Worm (Caenorhabditis elegans) whole organism, L2 larva: ENCODE measurements around the gene fmo-4.

Experiments used
- C34F6.9 ChIP-seq: fragments of 150-350 bp; optimal IDR thresholded peaks from 2 replicates; lab custom pipeline; 2014; ENCODE audit warnings: missing biosample characterization, missing genetic modification characterization
- F13H6.1 ChIP-seq: sonication (generic microtip); optimal IDR thresholded peaks from 2 replicates; lab custom pipeline; 2016; ENCODE audit warnings: missing genetic modification characterization, missing compliant biosample characterization
- R02D3.7 ChIP-seq: fragments of 150-350 bp; optimal IDR thresholded peaks from 2 replicates; lab custom pipeline; 2014; ENCODE audit warnings: missing biosample characterization, missing genetic modification characterization
- Y55F3AM.14 ChIP-seq: fragments of 200-800 bp; sonication (Bioruptor generic); optimal IDR thresholded peaks from 2 replicates; lab custom pipeline; 2018; ENCODE audit warnings: mild to moderate bottlenecking, missing genetic modification characterization, missing compliant biosample characterization
- ZK546.5 ChIP-seq: sonication (generic microtip); optimal IDR thresholded peaks from 2 replicates; lab custom pipeline; 2017; ENCODE audit warnings: missing biosample characterization, missing genetic modification characterization
- alr-1 ChIP-seq: fragments of 150-350 bp; optimal IDR thresholded peaks from 2 replicates; lab custom pipeline; 2014; ENCODE audit warnings: missing biosample characterization, missing genetic modification characterization
- aly-2 ChIP-seq: fragments of 150-350 bp; optimal IDR thresholded peaks from 2 replicates; lab custom pipeline; 2014; ENCODE audit warnings: missing biosample characterization, missing genetic modification characterization
- ama-1 ChIP-seq: fragments of 150-350 bp; optimal IDR thresholded peaks from 2 replicates; lab custom pipeline; 2018; ENCODE audit warnings: inconsistent platforms
- blmp-1 ChIP-seq: sonication (generic microtip); optimal IDR thresholded peaks from 2 replicates; lab custom pipeline; 2017; ENCODE audit warnings: missing genetic modification characterization, mild to moderate bottlenecking, missing compliant biosample characterization, antibody characterized with exemption, moderate library complexity; ENCODE audit not compliant: insufficient read depth
- ceh-16 ChIP-seq: fragments of 150-350 bp; optimal IDR thresholded peaks from 2 replicates; lab custom pipeline; 2014; ENCODE audit warnings: missing biosample characterization, missing genetic modification characterization
- ceh-82 ChIP-seq: fragments of 150-350 bp; optimal IDR thresholded peaks from 2 replicates; lab custom pipeline; 2014; ENCODE audit warnings: missing biosample characterization, missing genetic modification characterization
- crh-2 ChIP-seq: sonication (generic microtip); optimal IDR thresholded peaks from 2 replicates; lab custom pipeline; 2017; ENCODE audit warnings: missing biosample characterization, missing genetic modification characterization
- dmd-4 ChIP-seq: sonication (generic microtip); optimal IDR thresholded peaks from 2 replicates; lab custom pipeline; 2017; ENCODE audit warnings: missing biosample characterization, missing genetic modification characterization
- egl-27 ChIP-seq: sonication (generic microtip); optimal IDR thresholded peaks from 3 replicates; lab custom pipeline; 2017; ENCODE audit warnings: missing biosample characterization, missing genetic modification reagents, missing genetic modification characterization
- elt-1 ChIP-seq: fragments of 150-350 bp; optimal IDR thresholded peaks from 2 replicates; lab custom pipeline; 2014; ENCODE audit warnings: missing biosample characterization, missing genetic modification characterization
- elt-3 ChIP-seq: sonication (generic microtip); optimal IDR thresholded peaks from 2 replicates; lab custom pipeline; 2017; ENCODE audit warnings: missing biosample characterization, missing genetic modification characterization
- fos-1 ChIP-seq: fragments of 150-350 bp; optimal IDR thresholded peaks from 2 replicates; lab custom pipeline; 2014; ENCODE audit warnings: missing biosample characterization, missing genetic modification characterization
- lin-11 ChIP-seq: fragments of 150-350 bp; sonication (generic microtip); optimal IDR thresholded peaks from 2 replicates; lab custom pipeline; 2014; ENCODE audit warnings: missing biosample characterization, missing genetic modification characterization, inconsistent platforms, mixed read lengths
- lin-13 ChIP-seq: fragments of 150-350 bp; optimal IDR thresholded peaks from 2 replicates; lab custom pipeline; 2014; ENCODE audit warnings: missing biosample characterization, missing genetic modification reagents, missing genetic modification characterization
- lin-39 ChIP-seq: fragments of 150-350 bp; optimal IDR thresholded peaks from 2 replicates; lab custom pipeline; 2014; ENCODE audit warnings: missing biosample characterization, missing genetic modification reagents, missing genetic modification characterization
- lsy-2 ChIP-seq, 2 experiments: fragments of 150-350 bp in 1 of 2; sonication (generic microtip) in 1 of 2; optimal IDR thresholded peaks; 2 replicates each; lab custom pipeline; 2014 to 2017; ENCODE audit warnings: missing biosample characterization in 2 of 2, missing genetic modification characterization in 2 of 2
- mab-5 ChIP-seq: fragments of 150-350 bp; optimal IDR thresholded peaks from 2 replicates; lab custom pipeline; 2014; ENCODE audit warnings: missing biosample characterization, missing genetic modification characterization
- mbf-1 ChIP-seq: sonication (generic microtip); optimal IDR thresholded peaks from 2 replicates; lab custom pipeline; 2017; ENCODE audit warnings: missing biosample characterization, missing genetic modification characterization
- mdl-1 ChIP-seq, 2 experiments: fragments of 150-350 bp in 1 of 2; sonication (generic microtip) in 1 of 2; optimal IDR thresholded peaks; 2 replicates each; lab custom pipeline; 2017; ENCODE audit warnings: missing biosample characterization in 2 of 2, missing genetic modification characterization in 2 of 2
- nhr-10 ChIP-seq: sonication (generic microtip); optimal IDR thresholded peaks from 2 replicates; lab custom pipeline; 2017; ENCODE audit warnings: missing biosample characterization, missing genetic modification characterization
- nhr-11 ChIP-seq: fragments of 150-350 bp; optimal IDR thresholded peaks from 2 replicates; lab custom pipeline; 2014; ENCODE audit warnings: missing biosample characterization, missing genetic modification characterization
- nhr-12 ChIP-seq: fragments of 150-350 bp; optimal IDR thresholded peaks from 2 replicates; lab custom pipeline; 2014; ENCODE audit warnings: missing biosample characterization, missing genetic modification characterization
- nhr-129 ChIP-seq: fragments of 150-350 bp; optimal IDR thresholded peaks from 2 replicates; lab custom pipeline; 2014; ENCODE audit warnings: missing biosample characterization, missing genetic modification characterization
- nhr-21 ChIP-seq: fragments of 150-350 bp; optimal IDR thresholded peaks from 2 replicates; lab custom pipeline; 2014; ENCODE audit warnings: missing biosample characterization, missing genetic modification characterization
- nhr-23 ChIP-seq: fragments of 150-350 bp; optimal IDR thresholded peaks from 2 replicates; lab custom pipeline; 2014; ENCODE audit warnings: missing biosample characterization, missing genetic modification reagents, missing genetic modification characterization
- nhr-25 ChIP-seq: fragments of 150-350 bp; sonication (generic microtip); optimal IDR thresholded peaks from 3 replicates; lab custom pipeline; 2014; ENCODE audit warnings: missing biosample characterization, missing genetic modification characterization
- nhr-6 ChIP-seq: fragments of 150-350 bp; optimal IDR thresholded peaks from 2 replicates; lab custom pipeline; 2014; ENCODE audit warnings: missing biosample characterization, missing genetic modification characterization
- nhr-77 ChIP-seq: fragments of 150-350 bp; optimal IDR thresholded peaks from 2 replicates; lab custom pipeline; 2014; ENCODE audit warnings: missing biosample characterization, missing genetic modification characterization
- peb-1 ChIP-seq: fragments of 150-350 bp; optimal IDR thresholded peaks from 2 replicates; lab custom pipeline; 2014; ENCODE audit warnings: missing biosample characterization, missing genetic modification characterization
- sem-4 ChIP-seq: fragments of 150-350 bp; optimal IDR thresholded peaks from 2 replicates; lab custom pipeline; 2014; ENCODE audit warnings: missing biosample characterization, missing genetic modification reagents, missing genetic modification characterization
- skn-1 ChIP-seq: sonication (generic microtip); optimal IDR thresholded peaks from 2 replicates; lab custom pipeline; 2017; ENCODE audit warnings: missing biosample characterization, missing genetic modification characterization
- sma-3 ChIP-seq: sonication (generic microtip); optimal IDR thresholded peaks from 2 replicates; lab custom pipeline; 2016; ENCODE audit warnings: missing genetic modification reagents, missing genetic modification characterization, missing compliant biosample characterization
- sma-9 ChIP-seq, 2 experiments: fragments of 150-350 bp in 1 of 2; sonication (generic microtip) in 1 of 2; optimal IDR thresholded peaks; 2 replicates each; lab custom pipeline; 2014 to 2016; ENCODE audit warnings: missing genetic modification characterization in 2 of 2, mild to moderate bottlenecking in 1 of 2, missing biosample characterization in 1 of 2, missing compliant biosample characterization in 1 of 2, missing genetic modification reagents in 1 of 2, moderate library complexity in 1 of 2
- snpc-4 ChIP-seq: fragments of 150-350 bp; optimal IDR thresholded peaks from 2 replicates; lab custom pipeline; 2014; ENCODE audit warnings: missing biosample characterization, missing genetic modification characterization
- unc-39 ChIP-seq: fragments of 150-350 bp; optimal IDR thresholded peaks from 2 replicates; lab custom pipeline; 2014; ENCODE audit warnings: missing biosample characterization, missing genetic modification characterization
- unc-55 ChIP-seq: fragments of 150-350 bp; sonication (generic microtip); optimal IDR thresholded peaks from 3 replicates; lab custom pipeline; 2014; ENCODE audit warnings: missing biosample characterization, missing genetic modification reagents, missing genetic modification characterization
- unc-62 ChIP-seq: fragments of 150-350 bp; optimal IDR thresholded peaks from 2 replicates; lab custom pipeline; 2014; ENCODE audit warnings: missing biosample characterization, missing genetic modification reagents, missing genetic modification characterization
- zag-1 ChIP-seq: fragments of 150-350 bp; optimal IDR thresholded peaks from 2 replicates; lab custom pipeline; 2014; ENCODE audit warnings: missing biosample characterization, missing genetic modification characterization
- ztf-1 ChIP-seq: fragments of 200-800 bp; sonication (Bioruptor generic); conservative IDR thresholded peaks from 2 replicates; pipeline ENCODE4 v1.3.6; 2022; ENCODE audit warnings: missing genetic modification characterization, missing compliant biosample characterization
- ztf-11 ChIP-seq: sonication (generic microtip); optimal IDR thresholded peaks from 2 replicates; lab custom pipeline; 2017; ENCODE audit warnings: missing biosample characterization, missing genetic modification characterization
- ztf-4 ChIP-seq: fragments of 150-350 bp; optimal IDR thresholded peaks from 2 replicates; lab custom pipeline; 2014; ENCODE audit warnings: missing biosample characterization, missing genetic modification characterization

Gene fmo-4

ce11 chrV:13566967-13567366 lies 39.5 kb downstream of the fmo-4 start:
- TF ChIP-seq lsy-2 (tag; optimal IDR thresholded peaks at IDR 0.05; lab: Kevin White, UChicago), result peak in 1 of 2 experiments; percentile 11
- no peak for TF ChIP-seq nhr-77 (tag; lab: Kevin White, UChicago)
- peak; percentile 1 for TF ChIP-seq nhr-129 (tag; lab: Kevin White, UChicago)
- peak; percentile 30 for TF ChIP-seq Y55F3AM.14
- TF ChIP-seq sma-3 (GFP tag; lab: Kevin White, UChicago), result peak; percentile 25
- TF ChIP-seq lin-13, result no peak
- TF ChIP-seq ZK546.5 (tag; lab: Kevin White, UChicago), result no peak
- TF ChIP-seq nhr-10 (tag; lab: Kevin White, UChicago), result no peak
- TF ChIP-seq ama-1 (lab: Kevin White, UChicago), result peak; percentile 19
- no peak for TF ChIP-seq crh-2 (tag; lab: Kevin White, UChicago)
- TF ChIP-seq nhr-21 (tag; lab: Kevin White, UChicago), result peak; percentile 15

ce11 chrV:13565781-13566180 lies 40.7 kb downstream of the fmo-4 start, which contains the start of gene slrp-1:
Gene slrp-1 (plus strand): TSS chrV:13565863.
- TF ChIP-seq R02D3.7 (no peak), crh-2 (tag; lab: Kevin White, UChicago) (no peak), ceh-82 (tag; lab: Kevin White, UChicago) (no peak), peb-1 (tag; lab: Kevin White, UChicago) (no peak), nhr-12 (tag; lab: Kevin White, UChicago) (no peak), dmd-4 (no peak), zag-1 (tag; lab: Kevin White, UChicago) (no peak), fos-1 (tag; lab: Kevin White, UChicago) (no peak), sma-3 (GFP tag; lab: Kevin White, UChicago) (no peak), sma-9 (GFP tag; optimal IDR thresholded peaks at IDR 0.05; lab: Kevin White, UChicago) (no peak), sma-9 (tag; optimal IDR thresholded peaks at IDR 0.05; lab: Kevin White, UChicago) (no peak), unc-62 (GFP tag; lab: Kevin White, UChicago) (no peak), elt-3 (tag; lab: Kevin White, UChicago) (no peak), unc-39 (tag; lab: Kevin White, UChicago) (no peak), mdl-1 (tag; optimal IDR thresholded peaks at IDR 0.05; lab: Kevin White, UChicago) (no peak), lin-11 (tag; lab: Kevin White, UChicago) (no peak), nhr-11 (no peak)

- TF ChIP-seq mbf-1 (tag; lab: Kevin White, UChicago) (no peak), elt-1 (tag; lab: Kevin White, UChicago) (no peak), sma-9 (GFP tag; optimal IDR thresholded peaks at IDR 0.05; lab: Kevin White, UChicago) (peak; percentile 89), sma-9 (tag; optimal IDR thresholded peaks at IDR 0.05; lab: Kevin White, UChicago) (no peak), crh-2 (tag; lab: Kevin White, UChicago) (peak; percentile 96), zag-1 (tag; lab: Kevin White, UChicago) (peak; percentile 56), ztf-11 (tag; lab: Kevin White, UChicago) (no peak), F13H6.1 (tag; lab: Kevin White, UChicago) (peak; percentile 87), nhr-12 (tag; lab: Kevin White, UChicago) (no peak), skn-1 (tag; lab: Kevin White, UChicago) (no peak), ZK546.5 (tag; lab: Kevin White, UChicago) (no peak), ama-1 (lab: Kevin White, UChicago) (peak; percentile 76), nhr-21 (tag; lab: Kevin White, UChicago) (peak; percentile 96), nhr-10 (tag; lab: Kevin White, UChicago) (no peak), fos-1 (tag; lab: Kevin White, UChicago) (peak; percentile 88), lin-39 (tag; lab: Kevin White, UChicago) (no peak), lin-11 (tag; lab: Kevin White, UChicago) (no peak), lsy-2 (tag; optimal IDR thresholded peaks at IDR 0.05; lab: Kevin White, UChicago) (peak; percentile 47 to 91), mdl-1 (tag; optimal IDR thresholded peaks at IDR 0.05; lab: Kevin White, UChicago) (peak in 1 of 2 experiments; percentile 65), sem-4 (peak; percentile 61), sma-3 (GFP tag; lab: Kevin White, UChicago) (peak; percentile 95), R02D3.7 (no peak), C34F6.9 (tag; lab: Kevin White, UChicago) (peak; percentile 98), nhr-11 (no peak), alr-1 (no peak), ztf-1 (no peak), ztf-4 (tag; lab: Kevin White, UChicago) (peak; percentile 76), nhr-77 (tag; lab: Kevin White, UChicago) (no peak), nhr-23 (no peak), ceh-16 (tag; lab: Kevin White, UChicago) (no peak), egl-27 (tag; lab: Kevin White, UChicago) (peak; percentile 4), nhr-6 (tag; lab: Kevin White, UChicago) (no peak), ceh-82 (tag; lab: Kevin White, UChicago) (peak; percentile 22), mab-5 (tag; lab: Kevin White, UChicago) (peak; percentile 59), elt-3 (tag; lab: Kevin White, UChicago) (no peak), lin-13 (peak; percentile 68), aly-2 (tag; lab: Kevin White, UChicago) (no peak), nhr-129 (tag; lab: Kevin White, UChicago) (peak; percentile 98), nhr-25 (peak; percentile 94), unc-55 (GFP tag; lab: Kevin White, UChicago) (peak; percentile 85), dmd-4 (no peak), blmp-1 (tag; lab: Kevin White, UChicago) (peak; percentile 75), Y55F3AM.14 (no peak), snpc-4 (tag; lab: Kevin White, UChicago) (peak; percentile 83)
Measured at ce11 chrV:13565197-13565596, 41.3 kb downstream of the fmo-4 start.
